Worm (Caenorhabditis elegans) whole organism, young adult: Measurements from ENCODE around the gene R144.13.
A peak's percentile ranks its signal among the peaks of the same experiment; 100 is the strongest.

Experiments
- B0035.1 ChIP-seq: sonication (generic microtip); optimal IDR thresholded peaks from 2 replicates; lab custom pipeline; 2016; ENCODE audit warnings: missing genetic modification characterization, mild to moderate bottlenecking, missing compliant biosample characterization, missing genotype, missing genetic modification reagents
- B0336.3 ChIP-seq: fragments of 200-800 bp; sonication (Bioruptor generic); IDR thresholded peaks from 2 replicates; pipeline ENCODE4 v1.3.6; 2022; ENCODE audit warnings: missing genetic modification characterization, missing compliant biosample characterization
- C17E4.6 ChIP-seq: fragments of 200-800 bp; sonication (Bioruptor generic); IDR thresholded peaks from 2 replicates; pipeline ENCODE4 v1.3.6; 2022; ENCODE audit warnings: missing genetic modification reagents, missing genetic modification characterization, missing compliant biosample characterization
- F39B2.1 ChIP-seq: fragments of 200-800 bp; sonication (Bioruptor generic); IDR thresholded peaks from 2 replicates; pipeline ENCODE4 v1.3.6; 2022; ENCODE audit warnings: missing genetic modification reagents, missing genetic modification characterization, missing compliant biosample characterization
- F57C9.4 ChIP-seq: sonication (generic microtip); optimal IDR thresholded peaks from 2 replicates; lab custom pipeline; 2017; ENCODE audit warnings: mild to moderate bottlenecking, missing genetic modification characterization, missing compliant biosample characterization
- K11D2.4 ChIP-seq: fragments of 200-800 bp; sonication (Bioruptor generic); IDR thresholded peaks from 2 replicates; pipeline ENCODE4 v1.3.6; 2022; ENCODE audit warnings: missing genetic modification reagents, missing genetic modification characterization, missing compliant biosample characterization
- T07F8.4 ChIP-seq: sonication (generic microtip); optimal IDR thresholded peaks from 2 replicates; lab custom pipeline; 2016; ENCODE audit warnings: mild to moderate bottlenecking, missing genetic modification characterization, moderate library complexity, missing compliant biosample characterization
- Y53G8AR.9 ChIP-seq: fragments of 200-800 bp; sonication (Bioruptor generic); conservative IDR thresholded peaks from 2 replicates; pipeline ENCODE4 v1.3.6; 2022; ENCODE audit warnings: missing genetic modification reagents, missing genetic modification characterization, missing compliant biosample characterization
- Y56A3A.18 ChIP-seq: fragments of 200-800 bp; sonication (Bioruptor generic); IDR thresholded peaks from 2 replicates; pipeline ENCODE4 v1.3.6; 2022; ENCODE audit warnings: missing genetic modification reagents, missing genetic modification characterization, missing compliant biosample characterization
- ZK185.1 ChIP-seq: sonication (generic microtip); optimal IDR thresholded peaks from 2 replicates; lab custom pipeline; 2016; ENCODE audit warnings: mild to moderate bottlenecking, missing genetic modification characterization, missing compliant biosample characterization; ENCODE audit not compliant: poor library complexity, severe bottlenecking
- ama-1 ChIP-seq, 3 experiments: fragments of 150-350 bp in 1 of 3; sonication (generic microtip) in 2 of 3; optimal IDR thresholded peaks; 2 replicates each; lab custom pipeline; 2014 to 2018; ENCODE audit warnings: missing biosample characterization in 2 of 3, missing genetic modification characterization in 2 of 3, missing genetic modification reagents in 2 of 3
- aptf-3 ChIP-seq: fragments of 200-800 bp; sonication (Bioruptor generic); IDR thresholded peaks from 2 replicates; pipeline ENCODE4 v1.3.6; 2022; ENCODE audit warnings: missing genetic modification characterization, missing compliant biosample characterization
- attf-3 ChIP-seq: fragments of 200-800 bp; sonication (Bioruptor generic); conservative IDR thresholded peaks from 2 replicates; pipeline ENCODE4 v1.3.6; 2022; ENCODE audit warnings: missing genetic modification reagents, missing genetic modification characterization, missing compliant biosample characterization
- attf-5 ChIP-seq: fragments of 200-800 bp; sonication (Bioruptor generic); optimal IDR thresholded peaks from 2 replicates; lab custom pipeline; 2018; ENCODE audit warnings: mild to moderate bottlenecking, missing genetic modification characterization, missing compliant biosample characterization
- attf-6 ChIP-seq: fragments of 200-800 bp; sonication (Bioruptor generic); IDR thresholded peaks from 2 replicates; pipeline ENCODE4 v1.3.6; 2022; ENCODE audit warnings: missing genetic modification reagents, missing genetic modification characterization, missing compliant biosample characterization
- bed-1 ChIP-seq: fragments of 200-800 bp; sonication (Bioruptor generic); IDR thresholded peaks from 2 replicates; pipeline ENCODE4 v1.3.6; 2022; ENCODE audit warnings: missing genetic modification reagents, missing genetic modification characterization, missing compliant biosample characterization
- ccch-3 ChIP-seq: fragments of 200-800 bp; sonication (Bioruptor generic); optimal IDR thresholded peaks from 2 replicates; lab custom pipeline; 2018; ENCODE audit warnings: mild to moderate bottlenecking, missing genetic modification characterization, missing compliant biosample characterization
- ceh-58 ChIP-seq: fragments of 200-800 bp; sonication (Bioruptor generic); IDR thresholded peaks from 2 replicates; pipeline ENCODE4 v1.3.6; 2022; ENCODE audit warnings: missing genetic modification characterization, missing compliant biosample characterization
- egl-44 ChIP-seq: fragments of 200-800 bp; sonication (Bioruptor generic); IDR thresholded peaks from 2 replicates; pipeline ENCODE4 v1.3.6; 2022; ENCODE audit warnings: missing genetic modification reagents, missing genetic modification characterization, missing compliant biosample characterization
- him-1 ChIP-seq: sonication (generic microtip); optimal IDR thresholded peaks from 2 replicates; lab custom pipeline; 2016; ENCODE audit warnings: missing genotype, missing genetic modification reagents, missing genetic modification characterization, missing compliant biosample characterization
- let-526 ChIP-seq: fragments of 200-800 bp; sonication (Bioruptor generic); IDR thresholded peaks from 2 replicates; pipeline ENCODE4 v1.3.6; 2022; ENCODE audit warnings: missing genetic modification reagents, missing genetic modification characterization, missing compliant biosample characterization
- lir-1 ChIP-seq: fragments of 200-800 bp; sonication (Bioruptor generic); conservative IDR thresholded peaks from 2 replicates; pipeline ENCODE4 v1.3.6; 2022; ENCODE audit warnings: missing genetic modification reagents, missing genetic modification characterization, missing compliant biosample characterization
- lsl-1 ChIP-seq: fragments of 200-800 bp; sonication (Bioruptor generic); optimal IDR thresholded peaks from 2 replicates; lab custom pipeline; 2018; ENCODE audit warnings: mild to moderate bottlenecking, missing genetic modification characterization, moderate library complexity, missing compliant biosample characterization
- madf-3 ChIP-seq: fragments of 200-800 bp; sonication (Bioruptor generic); IDR thresholded peaks from 2 replicates; pipeline ENCODE4 v1.3.6; 2022; ENCODE audit warnings: missing genetic modification reagents, missing genetic modification characterization, missing compliant biosample characterization
- madf-6 ChIP-seq: fragments of 200-800 bp; sonication (Bioruptor generic); IDR thresholded peaks from 2 replicates; pipeline ENCODE4 v1.3.6; 2022; ENCODE audit warnings: missing genetic modification reagents, missing genetic modification characterization, missing compliant biosample characterization
- mel-28 ChIP-seq: sonication (generic microtip); optimal IDR thresholded peaks from 2 replicates; lab custom pipeline; 2016; ENCODE audit warnings: borderline replicate concordance, mild to moderate bottlenecking, missing genetic modification characterization, missing compliant biosample characterization
- mes-4 ChIP-seq: sonication (generic microtip); optimal IDR thresholded peaks from 2 replicates; lab custom pipeline; 2016; ENCODE audit warnings: missing genotype, missing genetic modification characterization, missing compliant biosample characterization
- nfyb-1 ChIP-seq: fragments of 200-800 bp; sonication (Bioruptor generic); IDR thresholded peaks from 2 replicates; pipeline ENCODE4 v1.3.6; 2022; ENCODE audit warnings: missing genetic modification reagents, missing genetic modification characterization, missing compliant biosample characterization
- nhr-120 ChIP-seq: fragments of 200-800 bp; sonication (Bioruptor generic); IDR thresholded peaks from 2 replicates; pipeline ENCODE4 v1.3.6; 2022; ENCODE audit warnings: missing genetic modification characterization, missing compliant biosample characterization
- nhr-27 ChIP-seq: fragments of 200-800 bp; sonication (Bioruptor generic); optimal IDR thresholded peaks from 2 replicates; lab custom pipeline; 2018; ENCODE audit warnings: mild to moderate bottlenecking, missing genetic modification characterization, moderate library complexity, missing compliant biosample characterization
- nhr-80 ChIP-seq: sonication (generic microtip); optimal IDR thresholded peaks from 2 replicates; lab custom pipeline; 2016; ENCODE audit warnings: missing genetic modification characterization, missing compliant biosample characterization
- sea-2 ChIP-seq: fragments of 200-800 bp; sonication (Bioruptor generic); IDR thresholded peaks from 2 replicates; pipeline ENCODE4 v1.3.6; 2022; ENCODE audit warnings: missing genetic modification characterization, missing compliant biosample characterization
- snpc-1.1 ChIP-seq: sonication (generic microtip); optimal IDR thresholded peaks from 2 replicates; lab custom pipeline; 2017; ENCODE audit warnings: missing genetic modification characterization, mild to moderate bottlenecking, missing compliant biosample characterization, antibody characterized with exemption, moderate library complexity, missing genotype, missing genetic modification reagents; ENCODE audit not compliant: insufficient read depth
- snpc-1.3 ChIP-seq: sonication (generic microtip); optimal IDR thresholded peaks from 2 replicates; lab custom pipeline; 2017; ENCODE audit warnings: missing genetic modification characterization, mild to moderate bottlenecking, missing compliant biosample characterization, antibody characterized with exemption, moderate library complexity, missing genotype, missing genetic modification reagents; ENCODE audit not compliant: insufficient read depth
- snpc-3.4 ChIP-seq: sonication (generic microtip); optimal IDR thresholded peaks from 2 replicates; lab custom pipeline; 2017; ENCODE audit warnings: missing genetic modification characterization, mild to moderate bottlenecking, missing compliant biosample characterization, antibody characterized with exemption, moderate library complexity, missing genotype, missing genetic modification reagents
- somi-1 ChIP-seq: fragments of 200-800 bp; sonication (Bioruptor generic); optimal IDR thresholded peaks from 2 replicates; lab custom pipeline; 2018; ENCODE audit warnings: mild to moderate bottlenecking, missing genetic modification characterization, missing compliant biosample characterization
- tlf-1 ChIP-seq: fragments of 200-800 bp; sonication (Bioruptor generic); optimal IDR thresholded peaks from 2 replicates; lab custom pipeline; 2018; ENCODE audit warnings: mild to moderate bottlenecking, missing genetic modification characterization, missing compliant biosample characterization
- unc-62 ChIP-seq: fragments of 150-350 bp; optimal IDR thresholded peaks from 2 replicates; lab custom pipeline; 2014; ENCODE audit warnings: missing biosample characterization, missing genetic modification reagents, missing genetic modification characterization
- xnd-1 ChIP-seq: sonication (generic microtip); optimal IDR thresholded peaks from 2 replicates; lab custom pipeline; 2016; ENCODE audit warnings: missing genotype, missing genetic modification reagents, missing genetic modification characterization, missing compliant biosample characterization
- ztf-26 ChIP-seq: sonication (generic microtip); optimal IDR thresholded peaks from 2 replicates; lab custom pipeline; 2017; ENCODE audit warnings: missing genetic modification characterization, missing compliant biosample characterization
- ztf-28 ChIP-seq: fragments of 200-800 bp; sonication (Bioruptor generic); IDR thresholded peaks from 2 replicates; pipeline ENCODE4 v1.3.6; 2022; ENCODE audit warnings: missing genetic modification reagents, missing genetic modification characterization, missing compliant biosample characterization
- ztf-6 ChIP-seq: fragments of 200-800 bp; sonication (Bioruptor generic); IDR thresholded peaks from 2 replicates; pipeline ENCODE4 v1.3.6; 2022; ENCODE audit warnings: missing genetic modification reagents, missing genetic modification characterization, missing compliant biosample characterization

Gene R144.13

DNA sequence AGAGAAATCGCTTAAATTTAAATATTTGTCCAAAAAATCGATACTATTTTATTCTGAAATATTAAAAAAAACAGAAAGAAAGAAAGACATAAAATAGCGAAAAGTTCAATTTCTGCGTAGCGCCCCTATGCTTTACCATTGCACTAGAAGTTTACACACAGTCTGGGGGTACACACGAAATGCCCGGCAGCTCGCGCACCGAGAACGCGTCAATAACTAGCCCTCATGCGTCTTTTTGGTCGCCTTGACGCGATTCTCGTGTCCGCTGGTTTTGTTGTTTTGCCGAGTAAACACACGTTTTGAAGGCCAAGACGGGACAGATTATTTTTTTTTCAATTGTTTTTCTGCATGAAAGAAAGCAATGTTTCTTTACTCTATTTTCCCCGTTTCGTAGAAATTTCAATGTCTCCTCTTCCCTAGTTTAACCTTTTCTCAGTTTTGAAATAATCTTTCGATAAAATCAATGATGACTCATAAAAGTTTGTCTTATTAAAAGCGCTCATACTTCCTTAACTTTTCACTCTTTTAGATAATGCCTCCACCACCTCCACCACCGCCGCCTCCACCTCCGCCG is 4.9 kb upstream of the R144.13 start, which contains the start of gene wip-1 (continued):
- peak; percentile 84 for TF ChIP-seq him-1 (tag; lab: Kevin White, UChicago)
- no peak for TF ChIP-seq F57C9.4 (tag; lab: Kevin White, UChicago)
- peak; percentile 87 for TF ChIP-seq sea-2
- TF ChIP-seq attf-3 (GFP tag; lab: Robert Waterston, UW): peak; percentile 82
- peak; percentile 98 for TF ChIP-seq nfyb-1
- peak; percentile 81 for TF ChIP-seq snpc-1.1 (tag; lab: Kevin White, UChicago)
- TF ChIP-seq ztf-6: 0 out of 2 replicates have a peak, but pooled peaks have one; percentile 73
- TF ChIP-seq ztf-26 (tag; lab: Kevin White, UChicago): peak; percentile 97
- peak; percentile 95 for TF ChIP-seq lir-1 (GFP tag; lab: Robert Waterston, UW)
- peak; percentile 72 for TF ChIP-seq nhr-27 (tag; lab: Kevin White, UChicago)
- peak; percentile 93 for TF ChIP-seq F39B2.1 (GFP tag; lab: Robert Waterston, UW)
- peak; percentile 99 for TF ChIP-seq B0336.3 (GFP tag; lab: Robert Waterston, UW)
- no peak for TF ChIP-seq nhr-120 (GFP tag; lab: Robert Waterston, UW)
- TF ChIP-seq somi-1 (GFP tag; lab: Kevin White, UChicago): peak; percentile 94
- 0 out of 2 replicates have a peak, but pooled peaks have one; percentile 81 for TF ChIP-seq bed-1 (GFP tag; lab: Robert Waterston, UW)
- TF ChIP-seq ztf-28: peak; percentile 92
- TF ChIP-seq ama-1 (optimal IDR thresholded peaks at IDR 0.05; lab: Kevin White, UChicago): no peak
- peak; percentile 27 to 80 for TF ChIP-seq ama-1 (GFP tag; optimal IDR thresholded peaks at IDR 0.05; lab: Kevin White, UChicago)
- peak; percentile 95 for TF ChIP-seq Y56A3A.18 (GFP tag; lab: Robert Waterston, UW)
- peak; percentile 99 for TF ChIP-seq tlf-1 (GFP tag; lab: Kevin White, UChicago)
- TF ChIP-seq let-526 (GFP tag; lab: Robert Waterston, UW): peak; percentile 91
- peak; percentile 99 for TF ChIP-seq nhr-80 (tag; lab: Kevin White, UChicago)
- peak; percentile 96 for TF ChIP-seq madf-3
- TF ChIP-seq C17E4.6 (GFP tag; lab: Robert Waterston, UW): peak; percentile 96
- TF ChIP-seq mes-4 (tag; lab: Kevin White, UChicago): no peak
- 0 out of 2 replicates have a peak, but pooled peaks have one; percentile 24 for TF ChIP-seq aptf-3 (GFP tag; lab: Robert Waterston, UW)
- peak; percentile 94 for TF ChIP-seq K11D2.4
- TF ChIP-seq unc-62 (GFP tag; lab: Kevin White, UChicago): peak; percentile 17
- TF ChIP-seq madf-6 (GFP tag; lab: Robert Waterston, UW): peak; percentile 97
- TF ChIP-seq attf-5: peak; percentile 100
- peak; percentile 89 for TF ChIP-seq B0035.1
- TF ChIP-seq mel-28 (tag; lab: Kevin White, UChicago): peak; percentile 43
- peak; percentile 96 for TF ChIP-seq egl-44 (GFP tag; lab: Robert Waterston, UW)
- peak; percentile 98 for TF ChIP-seq Y53G8AR.9 (GFP tag; lab: Robert Waterston, UW)
- peak; percentile 96 for TF ChIP-seq snpc-1.3
- TF ChIP-seq xnd-1 (tag; lab: Kevin White, UChicago): peak; percentile 86
- TF ChIP-seq ZK185.1 (tag; lab: Kevin White, UChicago): peak; percentile 96
- peak; percentile 96 for TF ChIP-seq snpc-3.4 (tag; lab: Kevin White, UChicago)
- peak; percentile 88 for TF ChIP-seq T07F8.4 (tag; lab: Kevin White, UChicago)
- no peak for TF ChIP-seq ceh-58 (GFP tag; lab: Robert Waterston, UW)
- TF ChIP-seq ccch-3 (GFP tag; lab: Kevin White, UChicago): no peak
- TF ChIP-seq lsl-1 (GFP tag; lab: Kevin White, UChicago): peak; percentile 93
- peak; percentile 83 for TF ChIP-seq attf-6 (GFP tag; lab: Robert Waterston, UW)
